Fruit fly (Drosophila melanogaster) whole organism, embryonic: ENCODE results near the gene unc-119.

Experiments
- Aef1 ChIP-seq: fragments of 200-800 bp; sonication (Bioruptor generic); IDR thresholded peaks from 3 replicates; pipeline ENCODE4 v1.3.6; 2022; ENCODE audit warnings: missing biosample characterization, missing genetic modification characterization
- Asciz ChIP-seq: fragments of 200-800 bp; sonication (Bioruptor generic); optimal IDR thresholded peaks from 2 replicates; lab custom pipeline; 2017; ENCODE audit warnings: missing biosample characterization, mild to moderate bottlenecking, missing genetic modification characterization, missing genetic modification reagents
- CG10366 ChIP-seq: fragments of 200-800 bp; sonication (Bioruptor generic); IDR thresholded peaks from 2 replicates; pipeline ENCODE4 v1.3.6; 2022; ENCODE audit warnings: missing biosample characterization, missing genetic modification characterization
- CG11456 ChIP-seq: fragments of 200-800 bp; sonication (Bioruptor generic); IDR thresholded peaks from 3 replicates; pipeline ENCODE4 v1.3.6; 2022; ENCODE audit warnings: missing biosample characterization, missing genetic modification characterization
- CG12104 ChIP-seq: fragments of 200-800 bp; sonication (Bioruptor generic); optimal IDR thresholded peaks from 3 replicates; lab custom pipeline; 2016; ENCODE audit warnings: missing biosample characterization, missing genetic modification characterization
- CG13287 ChIP-seq: fragments of 200-800 bp; sonication (Bioruptor generic); IDR thresholded peaks from 2 replicates; pipeline ENCODE4 v1.3.6; 2022; ENCODE audit warnings: missing biosample characterization, missing genetic modification characterization; ENCODE audit not compliant: partially characterized antibody
- CG14050 ChIP-seq: fragments of 200-800 bp; sonication (Bioruptor generic); IDR thresholded peaks from 3 replicates; pipeline ENCODE4 v1.3.6; 2022; ENCODE audit warnings: missing biosample characterization, missing genetic modification characterization
- CG15011 ChIP-seq: fragments of 200-800 bp; sonication (Bioruptor generic); optimal IDR thresholded peaks from 3 replicates; lab custom pipeline; 2018; ENCODE audit warnings: missing biosample characterization, mild to moderate bottlenecking, missing genetic modification characterization
- CG17829 ChIP-seq: fragments of 200-800 bp; optimal IDR thresholded peaks from 2 replicates; lab custom pipeline; 2019; ENCODE audit warnings: missing biosample characterization, mild to moderate bottlenecking, missing genetic modification characterization, moderate library complexity
- CG1792 ChIP-seq: fragments of 200-800 bp; sonication (Bioruptor generic); optimal IDR thresholded peaks from 2 replicates; lab custom pipeline; 2016; ENCODE audit warnings: missing biosample characterization, missing genetic modification characterization
- CG31365 ChIP-seq: fragments of 200-800 bp; sonication (Bioruptor generic); optimal IDR thresholded peaks from 2 replicates; lab custom pipeline; 2018; ENCODE audit warnings: missing biosample characterization, mild to moderate bottlenecking, missing genetic modification characterization
- CG31441 ChIP-seq: fragments of 200-800 bp; sonication (Bioruptor generic); IDR thresholded peaks from 2 replicates; pipeline ENCODE4 v1.3.6; 2022; ENCODE audit warnings: missing biosample characterization, missing genetic modification characterization
- CG33213 ChIP-seq: fragments of 200-800 bp; sonication (Bioruptor generic); optimal IDR thresholded peaks from 3 replicates; lab custom pipeline; 2016; ENCODE audit warnings: missing biosample characterization, missing genetic modification characterization
- CG4282 ChIP-seq: fragments of 200-800 bp; sonication (Bioruptor generic); optimal IDR thresholded peaks from 2 replicates; lab custom pipeline; 2016; ENCODE audit warnings: missing biosample characterization, missing genetic modification characterization
- CG6654 ChIP-seq: fragments of 200-800 bp; sonication (Bioruptor generic); optimal IDR thresholded peaks from 2 replicates; lab custom pipeline; 2017; ENCODE audit warnings: missing biosample characterization, mild to moderate bottlenecking, missing genetic modification characterization
- CG6765 ChIP-seq: fragments of 200-800 bp; sonication (Bioruptor generic); optimal IDR thresholded peaks from 3 replicates; lab custom pipeline; 2017; ENCODE audit warnings: missing biosample characterization, mild to moderate bottlenecking, missing genetic modification characterization
- CG6854 ChIP-seq: fragments of 200-800 bp; sonication (Bioruptor generic); optimal IDR thresholded peaks from 3 replicates; lab custom pipeline; 2017; ENCODE audit warnings: missing biosample characterization, mild to moderate bottlenecking, missing genetic modification characterization
- CG7556 ChIP-seq: fragments of 200-800 bp; sonication (Bioruptor generic); optimal IDR thresholded peaks from 2 replicates; lab custom pipeline; 2017; ENCODE audit warnings: missing biosample characterization, mild to moderate bottlenecking, missing genetic modification characterization
- CG7839 ChIP-seq: fragments of 200-800 bp; sonication (Bioruptor generic); optimal IDR thresholded peaks from 3 replicates; lab custom pipeline; 2018; ENCODE audit warnings: missing biosample characterization, mild to moderate bottlenecking, missing genetic modification characterization, moderate library complexity
- CG7987 ChIP-seq: fragments of 200-800 bp; sonication (Bioruptor generic); optimal IDR thresholded peaks from 2 replicates; lab custom pipeline; 2018; ENCODE audit warnings: missing biosample characterization, mild to moderate bottlenecking, missing genetic modification characterization, moderate library complexity
- CG9437 ChIP-seq: fragments of 200-800 bp; sonication (Bioruptor generic); optimal IDR thresholded peaks from 2 replicates; lab custom pipeline; 2018; ENCODE audit warnings: missing biosample characterization, mild to moderate bottlenecking, missing genetic modification characterization
- Chrac-16 ChIP-seq: fragments of 200-800 bp; sonication (Bioruptor generic); optimal IDR thresholded peaks from 3 replicates; lab custom pipeline; 2016; ENCODE audit warnings: missing biosample characterization, missing genetic modification characterization
- CoRest ChIP-seq: fragments of 200-800 bp; sonication (Bioruptor generic); optimal IDR thresholded peaks from 3 replicates; lab custom pipeline; 2018; ENCODE audit warnings: missing biosample characterization, mild to moderate bottlenecking, missing genetic modification characterization, moderate library complexity
- Dip3 ChIP-seq: fragments of 200-800 bp; sonication (Bioruptor generic); optimal IDR thresholded peaks from 3 replicates; lab custom pipeline; 2016; ENCODE audit warnings: missing biosample characterization, missing genetic modification characterization
- Dp ChIP-seq: fragments of 200-800 bp; sonication (Bioruptor generic); optimal IDR thresholded peaks from 2 replicates; lab custom pipeline; 2018; ENCODE audit warnings: missing biosample characterization, mild to moderate bottlenecking, missing genetic modification characterization, moderate library complexity
- E2f2 ChIP-seq: fragments of 200-800 bp; sonication (Bioruptor generic); IDR thresholded peaks from 2 replicates; pipeline ENCODE4 v1.3.6; 2022; ENCODE audit warnings: missing biosample characterization, missing genetic modification characterization
- Eip74EF ChIP-seq, 2 experiments: fragments of 200-800 bp in 1 of 2; fragments of >200 bp in 1 of 2; sonication (Bioruptor generic) in 1 of 2; optimal IDR thresholded peaks; 2 replicates each; lab custom pipeline; 2017 to 2019; ENCODE audit warnings: missing biosample characterization in 2 of 2, missing genetic modification characterization in 2 of 2, mild to moderate bottlenecking in 1 of 2, moderate library complexity in 1 of 2
- Gsc ChIP-seq: fragments of 200-800 bp; sonication (Bioruptor generic); IDR thresholded peaks from 2 replicates; pipeline ENCODE4 v1.3.6; 2022; ENCODE audit warnings: missing biosample characterization, missing genetic modification characterization
- Hmr ChIP-seq: fragments of 200-800 bp; sonication (Bioruptor generic); optimal IDR thresholded peaks from 3 replicates; lab custom pipeline; 2017; ENCODE audit warnings: mild to moderate bottlenecking, missing biosample characterization, missing genetic modification reagents, missing genetic modification characterization
- Jarid2 ChIP-seq: fragments of 200-800 bp; sonication (Bioruptor generic); optimal IDR thresholded peaks from 3 replicates; lab custom pipeline; 2017; ENCODE audit warnings: mild to moderate bottlenecking, missing biosample characterization, missing genetic modification reagents, missing genetic modification characterization
- Lim3 ChIP-seq: fragments of 200-800 bp; sonication (Bioruptor generic); IDR thresholded peaks from 2 replicates; pipeline ENCODE4 v1.3.6; 2022; ENCODE audit warnings: missing biosample characterization, missing genetic modification characterization
- Mad ChIP-seq: fragments of 200-800 bp; sonication (Bioruptor generic); optimal IDR thresholded peaks from 2 replicates; lab custom pipeline; 2016; ENCODE audit warnings: missing biosample characterization, missing genetic modification characterization
- Nf-YB ChIP-seq: fragments of 200-800 bp; sonication (Bioruptor generic); optimal IDR thresholded peaks from 3 replicates; lab custom pipeline; 2019; ENCODE audit warnings: missing biosample characterization, mild to moderate bottlenecking, missing genetic modification characterization, moderate library complexity
- Nf-YC ChIP-seq: fragments of 200-800 bp; optimal IDR thresholded peaks from 3 replicates; lab custom pipeline; 2019; ENCODE audit warnings: missing biosample characterization, mild to moderate bottlenecking, missing genetic modification characterization, moderate library complexity
- Trl ChIP-seq, 3 experiments: fragments of >200 bp in 2 of 3; fragments of 200-800 bp in 1 of 3; sonication (Bioruptor generic) in 1 of 3; optimal IDR thresholded peaks; 2 replicates in 1 of 3; 3 replicates in 2 of 3; lab custom pipeline; 2016 to 2017; ENCODE audit warnings: missing biosample characterization in 1 of 3, missing genetic modification characterization in 1 of 3
- ac ChIP-seq: fragments of 200-800 bp; sonication (Bioruptor generic); optimal IDR thresholded peaks from 3 replicates; lab custom pipeline; 2017; ENCODE audit warnings: missing biosample characterization, mild to moderate bottlenecking, missing genetic modification characterization
- chn ChIP-seq: fragments of 200-800 bp; sonication (Bioruptor generic); optimal IDR thresholded peaks from 2 replicates; lab custom pipeline; 2016; ENCODE audit warnings: missing biosample characterization, missing genetic modification characterization
- croc ChIP-seq: fragments of 200-800 bp; sonication (Bioruptor generic); conservative IDR thresholded peaks from 3 replicates; pipeline ENCODE4 v1.3.6; 2022; ENCODE audit warnings: missing biosample characterization, missing genetic modification characterization
- crol ChIP-seq: fragments of 200-800 bp; sonication (Bioruptor generic); IDR thresholded peaks from 2 replicates; pipeline ENCODE4 v1.3.6; 2022; ENCODE audit warnings: missing biosample characterization, missing genetic modification characterization
- ewg ChIP-seq: fragments of 200-800 bp; sonication (Bioruptor generic); optimal IDR thresholded peaks from 3 replicates; lab custom pipeline; 2017; ENCODE audit warnings: mild to moderate bottlenecking, missing biosample characterization, missing genetic modification reagents, missing genetic modification characterization
- fd96Cb ChIP-seq: fragments of 200-800 bp; sonication (Bioruptor generic); optimal IDR thresholded peaks from 2 replicates; lab custom pipeline; 2018; ENCODE audit warnings: missing biosample characterization, mild to moderate bottlenecking, missing genetic modification characterization, moderate library complexity
- jumu ChIP-seq: fragments of 200-800 bp; sonication (Bioruptor generic); optimal IDR thresholded peaks from 3 replicates; lab custom pipeline; 2016; ENCODE audit warnings: missing biosample characterization, missing genetic modification characterization
- maf-S ChIP-seq: fragments of 200-800 bp; sonication (Bioruptor generic); optimal IDR thresholded peaks from 2 replicates; lab custom pipeline; 2016; ENCODE audit warnings: missing biosample characterization, missing genetic modification characterization
- mam ChIP-seq: fragments of 200-800 bp; sonication (Bioruptor generic); optimal IDR thresholded peaks from 3 replicates; lab custom pipeline; 2016; ENCODE audit warnings: missing biosample characterization, missing genetic modification characterization
- prd ChIP-seq, 3 experiments: fragments of >200 bp in 2 of 3; fragments of 200-800 bp in 1 of 3; sonication (Bioruptor generic) in 1 of 3; optimal IDR thresholded peaks in 2 of 3; IDR thresholded peaks in 1 of 3; 2 replicates in 2 of 3; 3 replicates in 1 of 3; pipeline versions ENCODE4 v1.3.6 to Lab custom; 2017 to 2022; ENCODE audit warnings: missing biosample characterization in 1 of 3, missing genetic modification characterization in 1 of 3
- sima ChIP-seq: fragments of 200-800 bp; sonication (Bioruptor generic); optimal IDR thresholded peaks from 2 replicates; lab custom pipeline; 2016; ENCODE audit warnings: missing biosample characterization, missing genetic modification characterization
- sqz ChIP-seq: fragments of 200-800 bp; sonication (Bioruptor generic); optimal IDR thresholded peaks from 3 replicates; lab custom pipeline; 2018; ENCODE audit warnings: missing biosample characterization, mild to moderate bottlenecking, missing genetic modification characterization
- ssp ChIP-seq: fragments of 200-800 bp; sonication (Bioruptor generic); IDR thresholded peaks from 2 replicates; pipeline ENCODE4 v1.3.6; 2022; ENCODE audit warnings: missing biosample characterization, missing genetic modification characterization

The unc-119 gene

DNA sequence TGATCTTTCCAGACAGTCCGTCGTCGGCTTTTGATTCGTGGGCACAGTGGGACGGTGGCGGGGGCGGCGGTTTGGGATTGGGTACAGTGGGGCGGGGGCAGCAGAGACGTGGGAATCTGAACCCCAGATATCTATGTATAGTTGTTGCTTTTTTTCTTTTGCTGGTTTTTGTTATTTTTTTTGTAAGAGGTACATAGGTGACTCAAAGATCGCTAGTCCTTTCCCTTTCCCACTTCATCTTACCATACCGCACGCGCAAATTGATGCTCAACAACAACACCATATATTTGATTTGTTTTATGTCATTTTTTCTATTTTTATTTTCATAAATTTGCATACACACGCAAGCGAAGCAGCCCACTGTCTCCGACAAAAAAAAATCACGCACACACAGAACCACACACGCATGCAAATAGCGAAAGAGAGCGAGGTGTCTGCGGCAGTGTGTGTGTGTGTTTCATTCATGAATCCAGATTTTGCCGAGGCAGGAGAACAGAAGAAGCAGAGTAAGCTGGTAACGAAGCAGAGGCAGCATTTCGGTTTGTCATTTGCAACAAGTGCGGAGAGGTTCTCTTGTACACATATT, 14.7 kb upstream of the unc-119 start (continued):
- TF ChIP-seq Chrac-16 (GFP tag; lab: Kevin White, UChicago) (peak; percentile 53), Nf-YB (peak; percentile 84), Gsc (0 out of 2 replicates have a peak, but pooled peaks have one; percentile 16), Eip74EF (GFP tag; optimal IDR thresholded peaks at IDR 0.05; lab: Kevin White, UChicago) (peak in 1 of 2 experiments; percentile 20), CG31365 (no peak), CG13287 (no peak), maf-S (GFP tag; lab: Kevin White, UChicago) (no peak), chn (GFP tag; lab: Kevin White, UChicago) (peak; percentile 27), ewg (GFP tag; lab: Kevin White, UChicago) (peak; percentile 50), CG1792 (GFP tag; lab: Kevin White, UChicago) (no peak), Nf-YC (tag; lab: Kevin White, UChicago) (peak; percentile 51), CG10366 (GFP tag; lab: Robert Waterston, UW) (peak; percentile 29; the same call in 1 of the 2 replicates), sqz (GFP tag; lab: Kevin White, UChicago) (peak; percentile 98), CG7839 (tag; lab: Kevin White, UChicago) (peak; percentile 71), CG12104 (GFP tag; lab: Kevin White, UChicago) (no peak), CoRest (tag; lab: Kevin White, UChicago) (peak; percentile 74), CG7987 (GFP tag; lab: Kevin White, UChicago) (peak; percentile 23), Hmr (GFP tag; lab: Kevin White, UChicago) (peak; percentile 48), croc (GFP tag; lab: Robert Waterston, UW) (peak; percentile 52), CG9437 (GFP tag; lab: Kevin White, UChicago) (peak; percentile 43), Lim3 (GFP tag; lab: Robert Waterston, UW) (0 out of 2 replicates have a peak, but pooled peaks have one; percentile 7), prd (optimal IDR thresholded peaks at IDR 0.05; lab: Kevin White, UChicago) (no peak), prd (GFP tag; IDR thresholded peaks at IDR 0.05; lab: Robert Waterston, UW) (peak; percentile 69), CG7556 (GFP tag; lab: Kevin White, UChicago) (peak; percentile 62), Aef1 (peak; percentile 38), E2f2 (GFP tag; lab: Robert Waterston, UW) (0 out of 2 replicates have a peak, but pooled peaks have one; percentile 24), CG6765 (GFP tag; lab: Kevin White, UChicago) (no peak), CG31441 (GFP tag; lab: Robert Waterston, UW) (peak; percentile 62), ac (GFP tag; lab: Kevin White, UChicago) (peak; percentile 51), mam (GFP tag; lab: Kevin White, UChicago) (peak; percentile 12), CG15011 (GFP tag; lab: Kevin White, UChicago) (peak; percentile 11), Trl (optimal IDR thresholded peaks at IDR 0.05; lab: Kevin White, UChicago) (no peak), Trl (GFP tag; optimal IDR thresholded peaks at IDR 0.05; lab: Kevin White, UChicago) (peak; percentile 10), CG14050 (GFP tag; lab: Robert Waterston, UW) (peak; percentile 12; the same call in 1 of the 3 replicates), Jarid2 (peak; percentile 11), sima (no peak), Asciz (GFP tag; lab: Kevin White, UChicago) (peak; percentile 13), CG33213 (GFP tag; lab: Kevin White, UChicago) (no peak), CG6854 (GFP tag; lab: Kevin White, UChicago) (peak; percentile 4), Mad (GFP tag; lab: Kevin White, UChicago) (no peak), CG6654 (peak; percentile 45), Dp (GFP tag; lab: Kevin White, UChicago) (no peak), CG11456 (GFP tag; lab: Robert Waterston, UW) (peak; percentile 60; the same call in 1 of the 3 replicates), ssp (peak; percentile 28; the same call in 1 of the 2 replicates), fd96Cb (tag; lab: Kevin White, UChicago) (peak; percentile 35), Dip3 (GFP tag; lab: Kevin White, UChicago) (peak; percentile 6), CG4282 (GFP tag; lab: Kevin White, UChicago) (peak; percentile 18), crol (GFP tag; lab: Robert Waterston, UW) (peak; percentile 83), CG17829 (tag; lab: Kevin White, UChicago) (peak; percentile 61), jumu (GFP tag; lab: Kevin White, UChicago) (peak; percentile 36)
